Worm (Caenorhabditis elegans) whole organism, young adult: Measurements from ENCODE around the gene dph-1.
A peak's percentile ranks its signal among the peaks of the same experiment; 100 is the strongest.

Experiments used
- C17E4.6 ChIP-seq: fragments of 200-800 bp; sonication (Bioruptor generic); IDR thresholded peaks from 2 replicates; pipeline ENCODE4 v1.3.6; 2022; ENCODE audit warnings: missing genetic modification reagents, missing genetic modification characterization, missing compliant biosample characterization
- F52B5.7 ChIP-seq: sonication (generic microtip); optimal IDR thresholded peaks from 2 replicates; lab custom pipeline; 2016; ENCODE audit warnings: mild to moderate bottlenecking, missing genetic modification characterization, missing compliant biosample characterization
- F57A8.1 ChIP-seq: fragments of 200-800 bp; sonication (Bioruptor generic); optimal IDR thresholded peaks from 2 replicates; lab custom pipeline; 2018; ENCODE audit warnings: mild to moderate bottlenecking, missing genetic modification characterization, moderate library complexity, missing compliant biosample characterization
- F57C9.4 ChIP-seq: sonication (generic microtip); optimal IDR thresholded peaks from 2 replicates; lab custom pipeline; 2017; ENCODE audit warnings: mild to moderate bottlenecking, missing genetic modification characterization, missing compliant biosample characterization
- K11D2.4 ChIP-seq: fragments of 200-800 bp; sonication (Bioruptor generic); IDR thresholded peaks from 2 replicates; pipeline ENCODE4 v1.3.6; 2022; ENCODE audit warnings: missing genetic modification reagents, missing genetic modification characterization, missing compliant biosample characterization
- T07F8.4 ChIP-seq: sonication (generic microtip); optimal IDR thresholded peaks from 2 replicates; lab custom pipeline; 2016; ENCODE audit warnings: mild to moderate bottlenecking, missing genetic modification characterization, moderate library complexity, missing compliant biosample characterization
- Y53F4B.3 ChIP-seq: fragments of 200-800 bp; sonication (Bioruptor generic); IDR thresholded peaks from 2 replicates; pipeline ENCODE4 v1.3.6; 2022; ENCODE audit warnings: missing genetic modification reagents, missing genetic modification characterization, missing compliant biosample characterization
- Y56A3A.18 ChIP-seq: fragments of 200-800 bp; sonication (Bioruptor generic); IDR thresholded peaks from 2 replicates; pipeline ENCODE4 v1.3.6; 2022; ENCODE audit warnings: missing genetic modification reagents, missing genetic modification characterization, missing compliant biosample characterization
- Y79H2A.3 ChIP-seq: fragments of 200-800 bp; sonication (Bioruptor generic); conservative IDR thresholded peaks from 2 replicates; pipeline ENCODE4 v1.3.6; 2022; ENCODE audit warnings: missing genetic modification reagents, missing genetic modification characterization, missing compliant biosample characterization
- akir-1 ChIP-seq: fragments of 200-800 bp; sonication (Bioruptor generic); optimal IDR thresholded peaks from 2 replicates; lab custom pipeline; 2018; ENCODE audit warnings: mild to moderate bottlenecking, missing genetic modification characterization, moderate library complexity, missing compliant biosample characterization
- aptf-2 ChIP-seq: fragments of 200-800 bp; sonication (Bioruptor generic); conservative IDR thresholded peaks from 2 replicates; pipeline ENCODE4 v1.3.6; 2022; ENCODE audit warnings: missing genetic modification reagents, missing genetic modification characterization, missing compliant biosample characterization
- athp-1 ChIP-seq: sonication (generic microtip); optimal IDR thresholded peaks from 2 replicates; lab custom pipeline; 2017; ENCODE audit warnings: mild to moderate bottlenecking, missing genetic modification characterization, missing compliant biosample characterization
- attf-3 ChIP-seq: fragments of 200-800 bp; sonication (Bioruptor generic); conservative IDR thresholded peaks from 2 replicates; pipeline ENCODE4 v1.3.6; 2022; ENCODE audit warnings: missing genetic modification reagents, missing genetic modification characterization, missing compliant biosample characterization
- bed-1 ChIP-seq: fragments of 200-800 bp; sonication (Bioruptor generic); IDR thresholded peaks from 2 replicates; pipeline ENCODE4 v1.3.6; 2022; ENCODE audit warnings: missing genetic modification reagents, missing genetic modification characterization, missing compliant biosample characterization
- bed-2 ChIP-seq: fragments of 200-800 bp; sonication (Bioruptor generic); IDR thresholded peaks from 2 replicates; pipeline ENCODE4 v1.3.6; 2022; ENCODE audit warnings: missing genetic modification reagents, missing genetic modification characterization, missing compliant biosample characterization
- cebp-1 ChIP-seq, 2 experiments: fragments of 200-800 bp in 1 of 2; sonication (Bioruptor generic) in 1 of 2; sonication (generic microtip) in 1 of 2; IDR thresholded peaks in 1 of 2; optimal IDR thresholded peaks in 1 of 2; 2 replicates each; pipeline versions ENCODE4 v1.3.6 to Lab custom; 2017 to 2022; ENCODE audit warnings: missing compliant biosample characterization in 2 of 2, missing genetic modification characterization in 2 of 2, mild to moderate bottlenecking in 1 of 2, missing genetic modification reagents in 1 of 2, moderate library complexity in 1 of 2
- ceh-100 ChIP-seq: fragments of 200-800 bp; sonication (Bioruptor generic); IDR thresholded peaks from 2 replicates; pipeline ENCODE4 v1.3.6; 2022; ENCODE audit warnings: missing genetic modification reagents, missing genetic modification characterization, missing compliant biosample characterization
- ceh-91 ChIP-seq: fragments of 200-800 bp; sonication (Bioruptor generic); IDR thresholded peaks from 2 replicates; pipeline ENCODE4 v1.3.6; 2022; ENCODE audit warnings: missing genetic modification reagents, missing genetic modification characterization, missing compliant biosample characterization
- dox-1 ChIP-seq: fragments of 200-800 bp; sonication (Bioruptor generic); IDR thresholded peaks from 2 replicates; pipeline ENCODE4 v1.3.6; 2022; ENCODE audit warnings: missing genetic modification reagents, missing genetic modification characterization, missing compliant biosample characterization
- egrh-3 ChIP-seq: fragments of 200-800 bp; sonication (Bioruptor generic); IDR thresholded peaks from 2 replicates; pipeline ENCODE4 v1.3.6; 2022; ENCODE audit warnings: missing genetic modification reagents, missing genetic modification characterization, missing compliant biosample characterization
- ekl-4 ChIP-seq: fragments of 200-800 bp; sonication (Bioruptor generic); IDR thresholded peaks from 2 replicates; pipeline ENCODE4 v1.3.6; 2022; ENCODE audit warnings: missing genetic modification reagents, missing genetic modification characterization, missing compliant biosample characterization
- hmg-1.2 ChIP-seq: fragments of 200-800 bp; sonication (Bioruptor generic); IDR thresholded peaks from 2 replicates; pipeline ENCODE4 v1.3.6; 2022; ENCODE audit warnings: missing genetic modification reagents, missing genetic modification characterization, missing compliant biosample characterization
- hmg-20 ChIP-seq: fragments of 200-800 bp; sonication (Bioruptor generic); IDR thresholded peaks from 2 replicates; pipeline ENCODE4 v1.3.6; 2022; ENCODE audit warnings: missing genetic modification reagents, missing genetic modification characterization, missing compliant biosample characterization
- hrde-1 ChIP-seq: sonication (generic microtip); optimal IDR thresholded peaks from 2 replicates; lab custom pipeline; 2016; ENCODE audit warnings: missing genetic modification characterization, mild to moderate bottlenecking, missing compliant biosample characterization, moderate library complexity, missing genotype, missing genetic modification reagents, borderline replicate concordance
- hsf-1 ChIP-seq: fragments of 200-800 bp; sonication (Bioruptor generic); IDR thresholded peaks from 2 replicates; pipeline ENCODE4 v1.3.6; 2022; ENCODE audit warnings: missing genetic modification reagents, missing genetic modification characterization, missing compliant biosample characterization
- let-607 ChIP-seq, 2 experiments: fragments of 200-800 bp in 1 of 2; sonication (Bioruptor generic) in 1 of 2; sonication (generic microtip) in 1 of 2; optimal IDR thresholded peaks; 2 replicates each; lab custom pipeline; 2016 to 2018; ENCODE audit warnings: mild to moderate bottlenecking in 2 of 2, missing compliant biosample characterization in 2 of 2, missing genetic modification characterization in 2 of 2, moderate library complexity in 2 of 2, missing genotype in 1 of 2
- lin-40 ChIP-seq: sonication (generic microtip); optimal IDR thresholded peaks from 2 replicates; lab custom pipeline; 2016; ENCODE audit warnings: missing genetic modification characterization, mild to moderate bottlenecking, missing compliant biosample characterization, missing genotype, missing genetic modification reagents
- lin-54 ChIP-seq: fragments of 200-800 bp; sonication (Bioruptor generic); optimal IDR thresholded peaks from 2 replicates; lab custom pipeline; 2018; ENCODE audit warnings: mild to moderate bottlenecking, missing genetic modification characterization, missing compliant biosample characterization
- lir-1 ChIP-seq: fragments of 200-800 bp; sonication (Bioruptor generic); conservative IDR thresholded peaks from 2 replicates; pipeline ENCODE4 v1.3.6; 2022; ENCODE audit warnings: missing genetic modification reagents, missing genetic modification characterization, missing compliant biosample characterization
- mcd-1 ChIP-seq: fragments of 200-800 bp; sonication (Bioruptor generic); IDR thresholded peaks from 2 replicates; pipeline ENCODE4 v1.3.6; 2022; ENCODE audit warnings: missing genetic modification reagents, missing genetic modification characterization, missing compliant biosample characterization
- nfyb-1 ChIP-seq: fragments of 200-800 bp; sonication (Bioruptor generic); IDR thresholded peaks from 2 replicates; pipeline ENCODE4 v1.3.6; 2022; ENCODE audit warnings: missing genetic modification reagents, missing genetic modification characterization, missing compliant biosample characterization
- nhr-120 ChIP-seq: fragments of 200-800 bp; sonication (Bioruptor generic); IDR thresholded peaks from 2 replicates; pipeline ENCODE4 v1.3.6; 2022; ENCODE audit warnings: missing genetic modification characterization, missing compliant biosample characterization
- rec-8 ChIP-seq, 2 experiments: sonication (generic microtip); optimal IDR thresholded peaks; 2 replicates each; lab custom pipeline; 2016; ENCODE audit warnings: mild to moderate bottlenecking in 2 of 2, missing genetic modification characterization in 2 of 2, missing genetic modification reagents in 2 of 2, missing genotype in 2 of 2, missing biosample characterization in 1 of 2, missing compliant biosample characterization in 1 of 2, moderate library complexity in 1 of 2
- repo-1 ChIP-seq: sonication (generic microtip); optimal IDR thresholded peaks from 2 replicates; lab custom pipeline; 2017; ENCODE audit warnings: mild to moderate bottlenecking, missing genetic modification characterization, missing compliant biosample characterization
- snpc-1.1 ChIP-seq: sonication (generic microtip); optimal IDR thresholded peaks from 2 replicates; lab custom pipeline; 2017; ENCODE audit warnings: missing genetic modification characterization, mild to moderate bottlenecking, missing compliant biosample characterization, antibody characterized with exemption, moderate library complexity, missing genotype, missing genetic modification reagents; ENCODE audit not compliant: insufficient read depth
- somi-1 ChIP-seq: fragments of 200-800 bp; sonication (Bioruptor generic); optimal IDR thresholded peaks from 2 replicates; lab custom pipeline; 2018; ENCODE audit warnings: mild to moderate bottlenecking, missing genetic modification characterization, missing compliant biosample characterization
- tbp1 ChIP-seq: fragments of 200-800 bp; sonication (Bioruptor generic); optimal IDR thresholded peaks from 2 replicates; lab custom pipeline; 2018; ENCODE audit warnings: mild to moderate bottlenecking, missing genetic modification characterization, missing compliant biosample characterization
- unc-62 ChIP-seq: fragments of 150-350 bp; optimal IDR thresholded peaks from 2 replicates; lab custom pipeline; 2014; ENCODE audit warnings: missing biosample characterization, missing genetic modification reagents, missing genetic modification characterization
- ztf-18 ChIP-seq: sonication (generic microtip); optimal IDR thresholded peaks from 2 replicates; lab custom pipeline; 2016; ENCODE audit warnings: missing genotype, mild to moderate bottlenecking, missing genetic modification characterization, missing compliant biosample characterization
- ztf-22 ChIP-seq: fragments of 200-800 bp; sonication (Bioruptor generic); optimal IDR thresholded peaks from 2 replicates; lab custom pipeline; 2018; ENCODE audit warnings: mild to moderate bottlenecking, missing genetic modification characterization, moderate library complexity, missing compliant biosample characterization
- ztf-3 ChIP-seq: fragments of 200-800 bp; sonication (Bioruptor generic); optimal IDR thresholded peaks from 2 replicates; lab custom pipeline; 2018; ENCODE audit warnings: mild to moderate bottlenecking, missing genetic modification characterization, missing compliant biosample characterization

Gene dph-1

DNA sequence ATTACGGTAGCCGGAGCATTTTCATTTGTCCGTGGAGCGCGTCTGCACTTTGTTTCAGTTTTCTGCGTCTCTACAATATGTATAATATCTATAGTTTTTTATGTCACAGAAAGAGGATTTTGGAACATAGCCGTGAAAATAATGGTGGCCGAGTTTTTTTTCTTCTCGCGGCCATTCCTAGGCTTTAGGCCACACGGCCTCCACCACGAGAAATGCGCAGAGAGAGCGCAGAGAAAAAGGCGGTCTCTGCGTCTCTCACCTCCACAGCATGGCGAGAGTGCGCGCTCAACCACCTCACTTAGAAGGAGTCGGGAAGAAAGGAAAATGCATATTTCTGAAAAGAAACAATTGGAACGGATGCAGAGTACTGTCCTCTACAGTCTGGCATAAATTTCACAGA lies 11.3 kb upstream of the dph-1 start:
- TF ChIP-seq lir-1: 0 out of 2 replicates have a peak, but pooled peaks have one; percentile 27
- TF ChIP-seq C17E4.6 (GFP tag; lab: Robert Waterston, UW): peak; percentile 55; the same call in 1 of the 2 replicates
- peak; percentile 92 for TF ChIP-seq mcd-1 (GFP tag; lab: Robert Waterston, UW)
- TF ChIP-seq hmg-1.2 (GFP tag; lab: Robert Waterston, UW): peak; percentile 93
- peak; percentile 81 for TF ChIP-seq K11D2.4 (GFP tag; lab: Robert Waterston, UW)
- TF ChIP-seq ceh-100: peak; percentile 62
- TF ChIP-seq ceh-91 (GFP tag; lab: Robert Waterston, UW): peak; percentile 50; the same call in 1 of the 2 replicates
- TF ChIP-seq let-607 (tag; optimal IDR thresholded peaks at IDR 0.05; lab: Kevin White, UChicago): peak in 1 of 2 experiments; percentile 46
- TF ChIP-seq attf-3: 0 out of 2 replicates have a peak, but pooled peaks have one; percentile 31
- TF ChIP-seq egrh-3 (GFP tag; lab: Robert Waterston, UW): peak; percentile 50; the same call in 1 of the 2 replicates
- TF ChIP-seq lin-40 (tag; lab: Kevin White, UChicago): peak; percentile 31
- TF ChIP-seq ztf-18: peak; percentile 88
- peak; percentile 78 for TF ChIP-seq nfyb-1 (GFP tag; lab: Robert Waterston, UW)
- 0 out of 2 replicates have a peak, but pooled peaks have one; percentile 28 for TF ChIP-seq Y56A3A.18
- TF ChIP-seq, all 124 proteins: peak for 14; not testable (repeated sequence) for 110

DNA sequence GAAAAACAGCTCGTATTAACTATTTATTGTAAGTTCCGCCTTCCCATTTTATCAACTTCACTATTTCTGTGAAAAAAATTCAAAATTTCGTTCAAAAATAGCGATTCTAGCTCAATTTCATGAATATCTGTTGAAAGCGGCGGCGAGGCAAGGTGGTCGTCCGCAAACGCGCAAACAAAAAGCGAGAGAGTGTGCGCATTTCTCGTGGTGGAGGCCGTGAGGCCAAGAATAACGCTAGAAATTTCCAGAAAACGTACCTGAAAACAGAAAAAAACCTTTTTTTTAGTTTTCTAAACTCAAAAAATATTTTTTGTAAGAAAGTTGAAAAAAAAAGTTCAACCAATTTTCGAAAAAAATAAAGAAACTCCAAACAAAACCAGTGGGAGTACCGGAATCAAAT lies 9.5 kb upstream of the dph-1 start:
- TF ChIP-seq ztf-18 (peak; percentile 58), hsf-1 (peak; percentile 90), hmg-1.2 (GFP tag; lab: Robert Waterston, UW) (peak; percentile 41), mcd-1 (GFP tag; lab: Robert Waterston, UW) (peak; percentile 72)
- TF ChIP-seq, all 124 proteins: peak for 4; not testable (repeated sequence) for 120

DNA sequence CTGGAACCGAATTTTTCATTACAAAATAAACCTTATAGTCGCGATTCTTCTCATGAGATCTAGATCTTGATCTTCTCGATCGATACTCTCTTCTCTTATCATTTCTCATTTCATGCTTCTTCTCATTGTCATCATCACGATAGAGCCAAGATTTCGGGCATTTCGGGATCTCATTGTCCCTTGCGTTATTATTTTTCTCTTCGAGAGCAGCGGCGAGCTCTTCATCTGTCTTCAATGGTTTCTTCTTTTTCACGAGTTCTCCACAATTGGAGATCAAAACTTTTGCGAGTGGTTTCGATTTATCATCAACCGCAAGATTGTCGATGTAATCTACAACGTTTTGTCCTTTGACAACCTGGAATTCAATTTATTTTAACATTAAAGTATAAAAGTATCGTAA lies 8.3 kb upstream of the dph-1 start:
- TF ChIP-seq bed-2 (GFP tag; lab: Robert Waterston, UW): no peak
- no peak for TF ChIP-seq F52B5.7 (tag; lab: Kevin White, UChicago)
- no peak for TF ChIP-seq tbp1 (GFP tag; lab: Kevin White, UChicago)
- no peak for TF ChIP-seq hrde-1 (tag; lab: Kevin White, UChicago)
- no peak for TF ChIP-seq ceh-91 (GFP tag; lab: Robert Waterston, UW)
- TF ChIP-seq C17E4.6 (GFP tag; lab: Robert Waterston, UW): no peak
- no peak for TF ChIP-seq T07F8.4 (tag; lab: Kevin White, UChicago)
- no peak for TF ChIP-seq F57A8.1 (GFP tag; lab: Kevin White, UChicago)
- no peak for TF ChIP-seq F57C9.4 (tag; lab: Kevin White, UChicago)
- no peak for TF ChIP-seq aptf-2 (GFP tag; lab: Robert Waterston, UW)
- TF ChIP-seq ekl-4: no peak

DNA sequence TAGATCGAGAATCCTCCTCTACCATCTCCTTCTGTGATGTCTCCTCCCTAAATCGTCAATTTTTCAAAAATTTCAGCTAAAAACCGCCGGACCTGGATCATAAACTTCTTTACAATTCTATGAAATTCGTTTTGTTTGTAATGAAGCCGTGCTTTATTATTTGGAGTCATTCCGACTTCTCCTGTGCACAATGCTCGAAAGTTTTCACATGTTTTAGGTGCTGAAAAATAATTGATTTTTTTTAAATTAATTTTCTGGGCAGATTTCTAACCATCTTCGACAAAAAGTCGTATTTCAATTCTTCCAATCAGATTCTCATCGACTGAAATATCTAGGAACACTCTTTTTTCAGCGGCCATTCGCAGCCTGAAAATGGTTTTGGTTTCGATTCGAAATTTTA lies 7.4 kb upstream of the dph-1 start, which contains the start of gene cyn-9:
Gene cyn-9 (minus strand): TSS at position 366 of the 400 bp plus-strand sequence.
- TF ChIP-seq akir-1 (GFP tag; lab: Kevin White, UChicago): no peak
- TF ChIP-seq repo-1 (tag; lab: Kevin White, UChicago): no peak
- peak; percentile 56; the same call in 1 of the 2 replicates for TF ChIP-seq ekl-4
- no peak for TF ChIP-seq hmg-20
- TF ChIP-seq ztf-18: no peak
- peak; percentile 32 for TF ChIP-seq lin-54
- no peak for TF ChIP-seq rec-8 (tag; optimal IDR thresholded peaks at IDR 0.05; lab: Kevin White, UChicago)
- TF ChIP-seq somi-1 (GFP tag; lab: Kevin White, UChicago): no peak
- TF ChIP-seq snpc-1.1 (tag; lab: Kevin White, UChicago): no peak
- peak; percentile 37 for TF ChIP-seq ztf-3 (GFP tag; lab: Kevin White, UChicago)
- TF ChIP-seq ztf-22 (GFP tag; lab: Kevin White, UChicago): no peak
- TF ChIP-seq cebp-1 (GFP tag; IDR thresholded peaks at IDR 0.05; lab: Robert Waterston, UW): no peak
- TF ChIP-seq cebp-1 (tag; optimal IDR thresholded peaks at IDR 0.05; lab: Kevin White, UChicago): peak; percentile 3
- TF ChIP-seq nhr-120 (GFP tag; lab: Robert Waterston, UW): no peak
- no peak for TF ChIP-seq bed-1 (GFP tag; lab: Robert Waterston, UW)
- TF ChIP-seq Y79H2A.3 (GFP tag; lab: Robert Waterston, UW): no peak
- TF ChIP-seq dox-1: no peak
- TF ChIP-seq unc-62 (GFP tag; lab: Kevin White, UChicago): no peak
- TF ChIP-seq athp-1 (tag; lab: Kevin White, UChicago): peak; percentile 33
- TF ChIP-seq Y53F4B.3: no peak
- TF ChIP-seq hsf-1: 0 out of 2 replicates have a peak, but pooled peaks have one; percentile 20
